Worm (Caenorhabditis elegans) whole organism, L2 larva: ENCODE data around the gene ZK418.7.

ENCODE experiments used
- blmp-1 ChIP-seq: sonication (generic microtip); optimal IDR thresholded peaks from 2 replicates; lab custom pipeline; 2017; ENCODE audit warnings: missing genetic modification characterization, mild to moderate bottlenecking, missing compliant biosample characterization, antibody characterized with exemption, moderate library complexity; ENCODE audit not compliant: insufficient read depth
- lsy-2 ChIP-seq, 2 experiments: fragments of 150-350 bp in 1 of 2; sonication (generic microtip) in 1 of 2; optimal IDR thresholded peaks; 2 replicates each; lab custom pipeline; 2014 to 2017; ENCODE audit warnings: missing biosample characterization in 2 of 2, missing genetic modification characterization in 2 of 2
- mdl-1 ChIP-seq, 2 experiments: fragments of 150-350 bp in 1 of 2; sonication (generic microtip) in 1 of 2; optimal IDR thresholded peaks; 2 replicates each; lab custom pipeline; 2017; ENCODE audit warnings: missing biosample characterization in 2 of 2, missing genetic modification characterization in 2 of 2
- nhr-11 ChIP-seq: fragments of 150-350 bp; optimal IDR thresholded peaks from 2 replicates; lab custom pipeline; 2014; ENCODE audit warnings: missing biosample characterization, missing genetic modification characterization
- nhr-237 ChIP-seq: fragments of 150-350 bp; optimal IDR thresholded peaks from 2 replicates; lab custom pipeline; 2014; ENCODE audit warnings: missing biosample characterization, missing genetic modification characterization
- nhr-77 ChIP-seq: fragments of 150-350 bp; optimal IDR thresholded peaks from 2 replicates; lab custom pipeline; 2014; ENCODE audit warnings: missing biosample characterization, missing genetic modification characterization
- sma-9 ChIP-seq, 2 experiments: fragments of 150-350 bp in 1 of 2; sonication (generic microtip) in 1 of 2; optimal IDR thresholded peaks; 2 replicates each; lab custom pipeline; 2014 to 2016; ENCODE audit warnings: missing genetic modification characterization in 2 of 2, mild to moderate bottlenecking in 1 of 2, missing biosample characterization in 1 of 2, missing compliant biosample characterization in 1 of 2, missing genetic modification reagents in 1 of 2, moderate library complexity in 1 of 2
- ztf-11 ChIP-seq: sonication (generic microtip); optimal IDR thresholded peaks from 2 replicates; lab custom pipeline; 2017; ENCODE audit warnings: missing biosample characterization, missing genetic modification characterization

ce11 chrIII:7107965-7108364, 27.4 kb upstream of the ZK418.7 start, which contains the start of gene odd-1:
- TF ChIP-seq nhr-237 (tag; lab: Kevin White, UChicago) (no peak), nhr-77 (tag; lab: Kevin White, UChicago) (no peak), lsy-2 (tag; optimal IDR thresholded peaks at IDR 0.05; lab: Kevin White, UChicago) (no peak), sma-9 (GFP tag; optimal IDR thresholded peaks at IDR 0.05; lab: Kevin White, UChicago) (no peak), sma-9 (tag; optimal IDR thresholded peaks at IDR 0.05; lab: Kevin White, UChicago) (no peak), nhr-11 (tag; lab: Kevin White, UChicago) (no peak), ztf-11 (tag; lab: Kevin White, UChicago) (no peak), mdl-1 (tag; optimal IDR thresholded peaks at IDR 0.05; lab: Kevin White, UChicago) (no peak), blmp-1 (tag; lab: Kevin White, UChicago) (no peak)
